Worm (Caenorhabditis elegans) whole organism, L1 larva: ENCODE measurements around the gene smrc-1.

Experiments used
- C04F5.9 ChIP-seq: sonication (generic microtip); optimal IDR thresholded peaks from 2 replicates; lab custom pipeline; 2016; ENCODE audit warnings: missing genetic modification characterization, missing compliant biosample characterization
- C16A3.4 ChIP-seq: fragments of 150-350 bp; optimal IDR thresholded peaks from 2 replicates; lab custom pipeline; 2014; ENCODE audit warnings: missing biosample characterization, missing genetic modification characterization
- C34B4.2 ChIP-seq: sonication (generic microtip); optimal IDR thresholded peaks from 2 replicates; lab custom pipeline; 2017; ENCODE audit warnings: mild to moderate bottlenecking, missing genetic modification characterization, missing compliant biosample characterization
- F16B12.6 ChIP-seq: fragments of 150-350 bp; optimal IDR thresholded peaks from 2 replicates; lab custom pipeline; 2014; ENCODE audit warnings: missing biosample characterization, missing genetic modification characterization
- Y116A8C.19 ChIP-seq: sonication (generic microtip); optimal IDR thresholded peaks from 2 replicates; lab custom pipeline; 2016; ENCODE audit warnings: missing compliant biosample characterization, missing genetic modification characterization, borderline replicate concordance
- aha-1 ChIP-seq: fragments of 150-350 bp; optimal IDR thresholded peaks from 2 replicates; lab custom pipeline; 2014; ENCODE audit warnings: missing biosample characterization, missing genetic modification characterization
- ceh-63 ChIP-seq: fragments of 200-800 bp; sonication (Bioruptor generic); optimal IDR thresholded peaks from 2 replicates; lab custom pipeline; 2018; ENCODE audit warnings: mild to moderate bottlenecking, missing genetic modification characterization, missing compliant biosample characterization
- ceh-8 ChIP-seq: fragments of 200-800 bp; sonication (Bioruptor generic); optimal IDR thresholded peaks from 2 replicates; lab custom pipeline; 2018; ENCODE audit warnings: mild to moderate bottlenecking, missing genetic modification characterization, moderate library complexity, missing compliant biosample characterization
- ceh-82 ChIP-seq, 3 experiments: fragments of 150-350 bp in 1 of 3; sonication (generic microtip) in 2 of 3; optimal IDR thresholded peaks; 2 replicates each; lab custom pipeline; 2014 to 2017; ENCODE audit warnings: missing biosample characterization in 3 of 3, missing genetic modification characterization in 3 of 3
- ceh-88 ChIP-seq: fragments of 200-800 bp; sonication (Bioruptor generic); IDR thresholded peaks from 2 replicates; pipeline ENCODE4 v1.3.6; 2022; ENCODE audit warnings: missing genetic modification characterization, missing compliant biosample characterization
- dpl-1 ChIP-seq, 3 experiments: fragments of 150-350 bp in 2 of 3; sonication (generic microtip) in 1 of 3; optimal IDR thresholded peaks; 2 replicates each; lab custom pipeline; 2014 to 2017; ENCODE audit warnings: missing biosample characterization in 3 of 3, missing genetic modification characterization in 3 of 3, missing genetic modification reagents in 3 of 3
- efl-3 ChIP-seq: fragments of 200-800 bp; sonication (Bioruptor generic); optimal IDR thresholded peaks from 2 replicates; lab custom pipeline; 2018; ENCODE audit warnings: mild to moderate bottlenecking, missing genetic modification characterization, missing compliant biosample characterization
- egl-27 ChIP-seq, 2 experiments: fragments of 150-350 bp in 1 of 2; sonication (generic microtip); optimal IDR thresholded peaks; 3 replicates each; lab custom pipeline; 2017 to 2018; ENCODE audit warnings: missing biosample characterization in 2 of 2, missing genetic modification characterization in 2 of 2, missing genetic modification reagents in 2 of 2
- elt-3 ChIP-seq, 6 experiments: fragments of 150-350 bp in 1 of 6; sonication (generic microtip); optimal IDR thresholded peaks; 2 replicates each; lab custom pipeline; 2017 to 2018; ENCODE audit warnings: missing biosample characterization in 6 of 6, missing genetic modification characterization in 6 of 6, inconsistent platforms in 1 of 6
- ets-5 ChIP-seq: fragments of 200-800 bp; sonication (Bioruptor generic); IDR thresholded peaks from 2 replicates; pipeline ENCODE4 v1.3.6; 2022; ENCODE audit warnings: missing genetic modification characterization, missing compliant biosample characterization
- fkh-10 ChIP-seq: sonication (generic microtip); optimal IDR thresholded peaks from 2 replicates; lab custom pipeline; 2017; ENCODE audit warnings: missing biosample characterization, missing genetic modification reagents, missing genetic modification characterization
- fkh-4 ChIP-seq: sonication (generic microtip); optimal IDR thresholded peaks from 2 replicates; lab custom pipeline; 2016; ENCODE audit warnings: missing compliant biosample characterization, missing genetic modification characterization, borderline replicate concordance
- fkh-8 ChIP-seq: sonication (generic microtip); optimal IDR thresholded peaks from 2 replicates; lab custom pipeline; 2016; ENCODE audit warnings: mild to moderate bottlenecking, missing genetic modification characterization, missing compliant biosample characterization
- fos-1 ChIP-seq: fragments of 150-350 bp; optimal IDR thresholded peaks from 2 replicates; lab custom pipeline; 2014; ENCODE audit warnings: missing biosample characterization, missing genetic modification characterization
- grh-1 ChIP-seq: fragments of 200-800 bp; sonication (Bioruptor generic); IDR thresholded peaks from 2 replicates; pipeline ENCODE4 v1.3.6; 2022; ENCODE audit warnings: missing genetic modification reagents, missing genetic modification characterization, missing compliant biosample characterization
- hlh-17 ChIP-seq: fragments of 200-800 bp; sonication (Bioruptor generic); optimal IDR thresholded peaks from 2 replicates; lab custom pipeline; 2018; ENCODE audit warnings: missing genetic modification characterization, mild to moderate bottlenecking, missing compliant biosample characterization, moderate library complexity, borderline replicate concordance
- hpl-2 ChIP-seq: fragments of 150-350 bp; optimal IDR thresholded peaks from 2 replicates; lab custom pipeline; 2014; ENCODE audit warnings: missing biosample characterization, missing genetic modification reagents, missing genetic modification characterization
- lin-13 ChIP-seq: fragments of 150-350 bp; optimal IDR thresholded peaks from 2 replicates; lab custom pipeline; 2014; ENCODE audit warnings: missing biosample characterization, missing genetic modification reagents, missing genetic modification characterization
- lin-14 ChIP-seq: fragments of 200-800 bp; sonication (Bioruptor generic); optimal IDR thresholded peaks from 2 replicates; lab custom pipeline; 2018; ENCODE audit warnings: mild to moderate bottlenecking, missing genetic modification characterization, moderate library complexity, missing compliant biosample characterization
- lin-15B ChIP-seq: fragments of 150-350 bp; sonication (generic microtip); optimal IDR thresholded peaks from 3 replicates; lab custom pipeline; 2014; ENCODE audit warnings: missing biosample characterization, missing genetic modification characterization
- lin-35 ChIP-seq, 2 experiments: fragments of 150-350 bp; optimal IDR thresholded peaks; 2 replicates each; lab custom pipeline; 2014; ENCODE audit warnings: missing biosample characterization in 2 of 2, missing genetic modification characterization in 2 of 2, missing genetic modification reagents in 2 of 2
- mab-9 ChIP-seq: fragments of 200-800 bp; sonication (Bioruptor generic); IDR thresholded peaks from 2 replicates; pipeline ENCODE4 v1.3.6; 2022; ENCODE audit warnings: missing genetic modification reagents, missing genetic modification characterization, missing compliant biosample characterization
- mdl-1 ChIP-seq, 2 experiments: fragments of 150-350 bp; optimal IDR thresholded peaks; 2 replicates each; lab custom pipeline; 2014 to 2017; ENCODE audit warnings: missing biosample characterization in 2 of 2, missing genetic modification characterization in 2 of 2, inconsistent platforms in 1 of 2
- mef-2 ChIP-seq: fragments of 150-350 bp; optimal IDR thresholded peaks from 2 replicates; lab custom pipeline; 2014; ENCODE audit warnings: missing biosample characterization, missing genetic modification characterization
- nhr-12 ChIP-seq: sonication (generic microtip); optimal IDR thresholded peaks from 2 replicates; lab custom pipeline; 2017; ENCODE audit warnings: missing biosample characterization, missing genetic modification characterization
- nhr-20 ChIP-seq: sonication (generic microtip); optimal IDR thresholded peaks from 2 replicates; lab custom pipeline; 2016; ENCODE audit warnings: mild to moderate bottlenecking, missing genetic modification characterization, missing compliant biosample characterization
- nhr-237 ChIP-seq: fragments of 150-350 bp; optimal IDR thresholded peaks from 2 replicates; lab custom pipeline; 2014; ENCODE audit warnings: missing biosample characterization, missing genetic modification characterization
- nhr-47 ChIP-seq: sonication (generic microtip); optimal IDR thresholded peaks from 2 replicates; lab custom pipeline; 2016; ENCODE audit warnings: mild to moderate bottlenecking, missing genetic modification characterization, moderate library complexity, missing compliant biosample characterization
- nhr-76 ChIP-seq: sonication (generic microtip); optimal IDR thresholded peaks from 2 replicates; lab custom pipeline; 2017; ENCODE audit warnings: missing biosample characterization, missing genetic modification characterization
- nhr-84 ChIP-seq: sonication (generic microtip); optimal IDR thresholded peaks from 2 replicates; lab custom pipeline; 2017; ENCODE audit warnings: missing biosample characterization, missing genetic modification characterization
- nhr-85 ChIP-seq: sonication (generic microtip); peaks from one replicate; lab custom pipeline; 2016; ENCODE audit warnings: missing genetic modification characterization, inconsistent platforms, missing compliant biosample characterization
- nhr-90 ChIP-seq: sonication (generic microtip); optimal IDR thresholded peaks from 2 replicates; lab custom pipeline; 2016; ENCODE audit warnings: mild to moderate bottlenecking, missing genetic modification characterization, missing compliant biosample characterization; ENCODE audit not compliant: poor library complexity
- pax-3 ChIP-seq: fragments of 200-800 bp; sonication (Bioruptor generic); optimal IDR thresholded peaks from 2 replicates; lab custom pipeline; 2018; ENCODE audit warnings: mild to moderate bottlenecking, missing genetic modification characterization, moderate library complexity, missing compliant biosample characterization
- snpc-4 ChIP-seq: fragments of 150-350 bp; optimal IDR thresholded peaks from 2 replicates; lab custom pipeline; 2014; ENCODE audit warnings: missing biosample characterization, missing genetic modification characterization
- sox-4 ChIP-seq: sonication (generic microtip); optimal IDR thresholded peaks from 2 replicates; lab custom pipeline; 2016; ENCODE audit warnings: missing genetic modification characterization, missing compliant biosample characterization
- sup-37 ChIP-seq: fragments of 200-800 bp; sonication (Bioruptor generic); optimal IDR thresholded peaks from 2 replicates; lab custom pipeline; 2018; ENCODE audit warnings: mild to moderate bottlenecking, missing genetic modification characterization, missing compliant biosample characterization
- tbx-2 ChIP-seq: sonication (generic microtip); optimal IDR thresholded peaks from 2 replicates; lab custom pipeline; 2016; ENCODE audit warnings: missing genetic modification characterization, missing compliant biosample characterization
- tlp-1 ChIP-seq: fragments of 150-350 bp; optimal IDR thresholded peaks from 2 replicates; lab custom pipeline; 2014; ENCODE audit warnings: missing biosample characterization, missing genetic modification characterization
- unc-130 ChIP-seq: fragments of 150-350 bp; optimal IDR thresholded peaks from 2 replicates; lab custom pipeline; 2017; ENCODE audit warnings: missing biosample characterization, missing genetic modification characterization, inconsistent platforms
- unc-30 ChIP-seq: sonication (generic microtip); optimal IDR thresholded peaks from 2 replicates; lab custom pipeline; 2017; ENCODE audit warnings: missing biosample characterization, missing genetic modification characterization
- unc-62 ChIP-seq: fragments of 150-350 bp; optimal IDR thresholded peaks from 2 replicates; lab custom pipeline; 2014; ENCODE audit warnings: missing biosample characterization, missing genetic modification reagents, missing genetic modification characterization
- unc-98 ChIP-seq: fragments of 200-800 bp; sonication (Bioruptor generic); IDR thresholded peaks from 2 replicates; pipeline ENCODE4 v1.3.6; 2022; ENCODE audit warnings: missing genetic modification characterization, missing compliant biosample characterization
- vab-15 ChIP-seq: sonication (generic microtip); optimal IDR thresholded peaks from 2 replicates; lab custom pipeline; 2017; ENCODE audit warnings: missing genotype, mild to moderate bottlenecking, missing genetic modification characterization, missing compliant biosample characterization
- zag-1 ChIP-seq: fragments of 150-350 bp; optimal IDR thresholded peaks from 2 replicates; lab custom pipeline; 2014; ENCODE audit warnings: missing biosample characterization, missing genetic modification characterization
- zip-4 ChIP-seq: fragments of 200-800 bp; sonication (Bioruptor generic); optimal IDR thresholded peaks from 2 replicates; lab custom pipeline; 2018; ENCODE audit warnings: mild to moderate bottlenecking, missing genetic modification characterization, moderate library complexity, missing compliant biosample characterization
- ztf-11 ChIP-seq, 2 experiments: sonication (generic microtip); optimal IDR thresholded peaks; 2 replicates each; lab custom pipeline; 2016 to 2017; ENCODE audit warnings: missing genetic modification characterization in 2 of 2, missing biosample characterization in 1 of 2, missing compliant biosample characterization in 1 of 2
- ztf-4 ChIP-seq: fragments of 150-350 bp; optimal IDR thresholded peaks from 2 replicates; lab custom pipeline; 2014; ENCODE audit warnings: missing biosample characterization, missing genetic modification characterization

Gene smrc-1

ce11 chrIII:6359171-6359854 is 31.4 kb upstream of the smrc-1 start:
- TF ChIP-seq ets-5 (GFP tag; lab: Robert Waterston, UW) (no peak), grh-1 (GFP tag; lab: Robert Waterston, UW) (no peak), F16B12.6 (no peak), nhr-20 (tag; lab: Kevin White, UChicago) (no peak), fkh-8 (tag; lab: Kevin White, UChicago) (no peak), snpc-4 (tag; lab: Kevin White, UChicago) (no peak), fos-1 (tag; lab: Kevin White, UChicago) (no peak), egl-27 (tag; optimal IDR thresholded peaks at IDR 0.05; lab: Kevin White, UChicago) (no peak), C34B4.2 (tag; lab: Kevin White, UChicago) (no peak), lin-14 (GFP tag; lab: Kevin White, UChicago) (peak; percentile 21), nhr-84 (tag; lab: Kevin White, UChicago) (no peak), mdl-1 (tag; optimal IDR thresholded peaks at IDR 0.05; lab: Kevin White, UChicago) (peak in 1 of 2 experiments; percentile 16), ceh-63 (GFP tag; lab: Kevin White, UChicago) (no peak), nhr-47 (tag; lab: Kevin White, UChicago) (no peak), efl-3 (GFP tag; lab: Kevin White, UChicago) (no peak), unc-62 (GFP tag; lab: Kevin White, UChicago) (no peak), unc-30 (tag; lab: Kevin White, UChicago) (no peak), sup-37 (GFP tag; lab: Kevin White, UChicago) (no peak), ztf-4 (tag; lab: Kevin White, UChicago) (no peak), ceh-8 (GFP tag; lab: Kevin White, UChicago) (no peak), hlh-17 (no peak), mef-2 (tag; lab: Kevin White, UChicago) (no peak), nhr-76 (tag; lab: Kevin White, UChicago) (no peak), zip-4 (GFP tag; lab: Kevin White, UChicago) (no peak), tbx-2 (tag; lab: Kevin White, UChicago) (no peak), sox-4 (tag; lab: Kevin White, UChicago) (no peak), aha-1 (no peak), nhr-90 (no peak), nhr-12 (no peak), mab-9 (GFP tag; lab: Robert Waterston, UW) (no peak), dpl-1 (GFP tag; optimal IDR thresholded peaks at IDR 0.05; lab: Kevin White, UChicago) (no peak), fkh-4 (tag; lab: Kevin White, UChicago) (peak; percentile 27), ceh-88 (no peak), elt-3 (tag; optimal IDR thresholded peaks at IDR 0.05; lab: Kevin White, UChicago) (no peak), Y116A8C.19 (no peak), ceh-82 (tag; optimal IDR thresholded peaks at IDR 0.05; lab: Kevin White, UChicago) (no peak), lin-35 (GFP tag; optimal IDR thresholded peaks at IDR 0.05; lab: Kevin White, UChicago) (peak in 1 of 2 experiments; percentile 5), lin-15B (no peak), fkh-10 (GFP tag; lab: Kevin White, UChicago) (no peak), C04F5.9 (no peak), ztf-11 (tag; optimal IDR thresholded peaks at IDR 0.05; lab: Kevin White, UChicago) (no peak), hpl-2 (no peak), C16A3.4 (no peak), lin-13 (no peak), nhr-85 (tag; lab: Kevin White, UChicago) (peak; percentile 70), pax-3 (no peak), vab-15 (tag; lab: Kevin White, UChicago) (no peak), tlp-1 (tag; lab: Kevin White, UChicago) (no peak), nhr-237 (tag; lab: Kevin White, UChicago) (no peak), zag-1 (tag; lab: Kevin White, UChicago) (no peak), unc-98 (GFP tag; lab: Robert Waterston, UW) (no peak), unc-130 (tag; lab: Kevin White, UChicago) (no peak)
